Worm (Caenorhabditis elegans) whole organism, mixed stage, embryonic: ENCODE results near the gene deg-3.

Source experiments
- bed-3 ChIP-seq: fragments of 200-800 bp; sonication (Bioruptor generic); optimal IDR thresholded peaks from 3 replicates; lab custom pipeline; 2018; ENCODE audit warnings: mild to moderate bottlenecking, missing genetic modification characterization, moderate library complexity, missing compliant biosample characterization
- blmp-1 ChIP-seq: fragments of 150-350 bp; optimal IDR thresholded peaks from 2 replicates; lab custom pipeline; 2014; ENCODE audit warnings: missing biosample characterization, missing genetic modification characterization
- ces-1 ChIP-seq: fragments of 150-350 bp; optimal IDR thresholded peaks from 2 replicates; lab custom pipeline; 2014; ENCODE audit warnings: missing biosample characterization, missing genetic modification reagents, missing genetic modification characterization
- lsy-2 ChIP-seq: fragments of 150-350 bp; optimal IDR thresholded peaks from 2 replicates; lab custom pipeline; 2014; ENCODE audit warnings: missing biosample characterization, missing genetic modification characterization
- nhr-76 ChIP-seq: sonication (generic microtip); optimal IDR thresholded peaks from 2 replicates; lab custom pipeline; 2017; ENCODE audit warnings: missing biosample characterization, missing genetic modification characterization
- unc-62 ChIP-seq: fragments of 150-350 bp; optimal IDR thresholded peaks from 2 replicates; lab custom pipeline; 2014; ENCODE audit warnings: missing biosample characterization, missing genetic modification reagents, missing genetic modification characterization

DNA sequence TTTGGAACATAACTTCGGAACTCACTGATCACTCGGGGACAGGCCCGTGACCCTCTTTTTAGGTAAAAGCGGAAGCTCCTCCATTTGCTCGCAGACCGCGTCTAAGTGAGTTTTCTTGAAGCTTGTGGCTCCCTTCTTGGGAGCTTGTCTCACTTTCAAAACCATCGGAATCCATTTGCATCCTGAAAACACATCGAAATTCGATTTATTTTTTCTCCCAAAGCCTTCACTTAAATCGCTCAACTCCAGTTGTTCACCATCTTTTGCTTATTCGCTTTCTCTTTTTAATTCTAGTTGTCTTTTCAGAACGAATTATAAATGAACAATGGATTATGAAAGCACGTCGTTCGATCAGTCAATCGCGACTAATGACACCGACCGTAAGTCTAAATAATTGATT lies 44.3 kb upstream of the deg-3 start, which contains the start of gene T11F9.1:
- TF ChIP-seq unc-62 (GFP tag; lab: Kevin White, UChicago) (no peak), lsy-2 (tag; lab: Kevin White, UChicago) (no peak), ces-1 (GFP tag; lab: Kevin White, UChicago) (no peak), blmp-1 (tag; lab: Kevin White, UChicago) (no peak), bed-3 (GFP tag; lab: Kevin White, UChicago) (no peak), nhr-76 (tag; lab: Kevin White, UChicago) (no peak)
